Worm (Caenorhabditis elegans): Measurements from ENCODE around the gene gpa-10.

- TF ChIP-seq ceh-2 (tag; optimal IDR thresholded peaks at IDR 0.05) (no peak), ama-1 (optimal IDR thresholded peaks at IDR 0.05) (no peak), hlh-13 (GFP tag; optimal IDR thresholded peaks at IDR 0.05) (no peak), tbx-2 (tag; optimal IDR thresholded peaks at IDR 0.05) (no peak), unc-86 (tag; optimal IDR thresholded peaks at IDR 0.05) (no peak)
Measured at ce11 chrV:6806340-6806739, 48.3 kb downstream of the gpa-10 start, which contains the start of gene dmsr-12.
